Worm (Caenorhabditis elegans) whole organism, late embryonic: Measurements from ENCODE around the gene srw-1.

ENCODE experiments used
- C38D4.7 ChIP-seq: fragments of 200-800 bp; sonication (Bioruptor generic); optimal IDR thresholded peaks from 2 replicates; lab custom pipeline; 2018; ENCODE audit warnings: mild to moderate bottlenecking, missing genetic modification characterization, moderate library complexity, missing compliant biosample characterization
- Y22D7AL.16 ChIP-seq: sonication (generic microtip); optimal IDR thresholded peaks from 2 replicates; lab custom pipeline; 2016; ENCODE audit warnings: missing genetic modification characterization, missing compliant biosample characterization
- dmd-4 ChIP-seq: sonication (generic microtip); optimal IDR thresholded peaks from 2 replicates; lab custom pipeline; 2016; ENCODE audit warnings: borderline replicate concordance, missing genetic modification characterization, missing compliant biosample characterization
- fkh-10 ChIP-seq: fragments of 150-350 bp; optimal IDR thresholded peaks from 2 replicates; lab custom pipeline; 2014; ENCODE audit warnings: missing biosample characterization, missing genetic modification reagents, missing genetic modification characterization
- hlh-6 ChIP-seq: sonication (generic microtip); optimal IDR thresholded peaks from 2 replicates; lab custom pipeline; 2016; ENCODE audit warnings: missing genotype, missing genetic modification characterization, missing compliant biosample characterization
- madf-2 ChIP-seq: sonication (generic microtip); optimal IDR thresholded peaks from 2 replicates; lab custom pipeline; 2017; ENCODE audit warnings: missing genetic modification characterization, missing compliant biosample characterization
- nfya-1 ChIP-seq: sonication (generic microtip); optimal IDR thresholded peaks from 2 replicates; lab custom pipeline; 2017; ENCODE audit warnings: missing genetic modification characterization, mild to moderate bottlenecking, missing compliant biosample characterization, antibody characterized with exemption, moderate library complexity
- nhr-11 ChIP-seq: fragments of 150-350 bp; optimal IDR thresholded peaks from 2 replicates; lab custom pipeline; 2014; ENCODE audit warnings: missing biosample characterization, missing genetic modification characterization
- tbx-2 ChIP-seq: sonication (generic microtip); optimal IDR thresholded peaks from 2 replicates; lab custom pipeline; 2016; ENCODE audit warnings: missing genetic modification characterization, missing compliant biosample characterization
- unc-86 ChIP-seq: sonication (generic microtip); optimal IDR thresholded peaks from 2 replicates; lab custom pipeline; 2016; ENCODE audit warnings: missing genetic modification characterization, missing compliant biosample characterization

ce11 chrV:15238552-15238951 is 40.5 kb downstream of the srw-1 start, which contains the start of gene srw-12:
- TF ChIP-seq hlh-6 (tag; lab: Kevin White, UChicago) = no peak
- no peak for TF ChIP-seq nhr-11
- TF ChIP-seq madf-2 (tag; lab: Kevin White, UChicago) = no peak
- TF ChIP-seq tbx-2 (tag; lab: Kevin White, UChicago) = no peak
- no peak for TF ChIP-seq C38D4.7 (GFP tag; lab: Kevin White, UChicago)
- TF ChIP-seq fkh-10 = no peak
- TF ChIP-seq dmd-4 (tag; lab: Kevin White, UChicago) = no peak
- no peak for TF ChIP-seq nfya-1 (tag; lab: Kevin White, UChicago)
- no peak for TF ChIP-seq Y22D7AL.16 (tag; lab: Kevin White, UChicago)
- TF ChIP-seq unc-86 = no peak
